Worm (Caenorhabditis elegans): ENCODE data around the gene ckb-4.

DNA sequence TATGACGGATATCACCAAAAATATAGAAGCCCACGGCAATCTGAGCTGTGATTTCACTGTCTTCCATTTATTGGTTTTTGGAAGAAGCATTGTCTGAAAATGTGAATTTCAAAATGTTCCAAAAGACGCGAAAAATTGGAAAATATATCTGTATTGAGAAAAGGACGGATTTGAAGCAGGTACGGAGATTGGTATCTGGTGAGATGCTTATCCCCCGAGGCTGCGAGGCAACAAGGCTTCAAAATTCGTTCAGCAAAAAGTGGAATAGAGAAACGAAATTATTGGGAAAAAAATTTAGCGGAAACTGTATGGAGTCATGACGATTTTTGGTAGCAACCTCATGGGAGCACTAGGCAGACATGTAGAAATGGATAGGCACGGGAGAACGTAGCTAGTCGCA is 6.1 kb downstream of the ckb-4 start, which contains the start of gene F36F12.1:
- TF ChIP-seq nhr-11 (tag; optimal IDR thresholded peaks at IDR 0.05), result no peak
- TF ChIP-seq nhr-232 (tag; optimal IDR thresholded peaks at IDR 0.05), result no peak
- TF ChIP-seq pha-2 (tag; optimal IDR thresholded peaks at IDR 0.05), result no peak
- TF ChIP-seq elt-2 (tag; optimal IDR thresholded peaks at IDR 0.05), result no peak
- TF ChIP-seq dmd-4 (tag; optimal IDR thresholded peaks at IDR 0.05; ENCODE audit: borderline replicate concordance), result no peak
- no peak for TF ChIP-seq unc-3 (GFP tag; conservative IDR thresholded peaks at IDR 0.05)
- no peak for TF ChIP-seq unc-3 (tag; optimal IDR thresholded peaks at IDR 0.05)

Data from whole organism, late embryonic.